Worm (Caenorhabditis elegans) whole organism, L2 larva: ENCODE data around the gene B0035.18.

ENCODE experiments used
- C34F6.9 ChIP-seq: fragments of 150-350 bp; optimal IDR thresholded peaks from 2 replicates; lab custom pipeline; 2014; ENCODE audit warnings: missing biosample characterization, missing genetic modification characterization
- F13H6.1 ChIP-seq: sonication (generic microtip); optimal IDR thresholded peaks from 2 replicates; lab custom pipeline; 2016; ENCODE audit warnings: missing genetic modification characterization, missing compliant biosample characterization
- R02D3.7 ChIP-seq: fragments of 150-350 bp; optimal IDR thresholded peaks from 2 replicates; lab custom pipeline; 2014; ENCODE audit warnings: missing biosample characterization, missing genetic modification characterization
- Y55F3AM.14 ChIP-seq: fragments of 200-800 bp; sonication (Bioruptor generic); optimal IDR thresholded peaks from 2 replicates; lab custom pipeline; 2018; ENCODE audit warnings: mild to moderate bottlenecking, missing genetic modification characterization, missing compliant biosample characterization
- ZK546.5 ChIP-seq: sonication (generic microtip); optimal IDR thresholded peaks from 2 replicates; lab custom pipeline; 2017; ENCODE audit warnings: missing biosample characterization, missing genetic modification characterization
- aly-2 ChIP-seq: fragments of 150-350 bp; optimal IDR thresholded peaks from 2 replicates; lab custom pipeline; 2014; ENCODE audit warnings: missing biosample characterization, missing genetic modification characterization
- blmp-1 ChIP-seq: sonication (generic microtip); optimal IDR thresholded peaks from 2 replicates; lab custom pipeline; 2017; ENCODE audit warnings: missing genetic modification characterization, mild to moderate bottlenecking, missing compliant biosample characterization, antibody characterized with exemption, moderate library complexity; ENCODE audit not compliant: insufficient read depth
- ceh-16 ChIP-seq: fragments of 150-350 bp; optimal IDR thresholded peaks from 2 replicates; lab custom pipeline; 2014; ENCODE audit warnings: missing biosample characterization, missing genetic modification characterization
- ceh-82 ChIP-seq: fragments of 150-350 bp; optimal IDR thresholded peaks from 2 replicates; lab custom pipeline; 2014; ENCODE audit warnings: missing biosample characterization, missing genetic modification characterization
- crh-2 ChIP-seq: sonication (generic microtip); optimal IDR thresholded peaks from 2 replicates; lab custom pipeline; 2017; ENCODE audit warnings: missing biosample characterization, missing genetic modification characterization
- egl-27 ChIP-seq: sonication (generic microtip); optimal IDR thresholded peaks from 3 replicates; lab custom pipeline; 2017; ENCODE audit warnings: missing biosample characterization, missing genetic modification reagents, missing genetic modification characterization
- gmeb-1 ChIP-seq: fragments of 150-350 bp; optimal IDR thresholded peaks from 2 replicates; lab custom pipeline; 2014; ENCODE audit warnings: missing biosample characterization, missing genetic modification characterization
- lin-11 ChIP-seq: fragments of 150-350 bp; sonication (generic microtip); optimal IDR thresholded peaks from 2 replicates; lab custom pipeline; 2014; ENCODE audit warnings: missing biosample characterization, missing genetic modification characterization, inconsistent platforms, mixed read lengths
- lin-13 ChIP-seq: fragments of 150-350 bp; optimal IDR thresholded peaks from 2 replicates; lab custom pipeline; 2014; ENCODE audit warnings: missing biosample characterization, missing genetic modification reagents, missing genetic modification characterization
- lin-39 ChIP-seq: fragments of 150-350 bp; optimal IDR thresholded peaks from 2 replicates; lab custom pipeline; 2014; ENCODE audit warnings: missing biosample characterization, missing genetic modification reagents, missing genetic modification characterization
- lsy-2 ChIP-seq, 2 experiments: fragments of 150-350 bp in 1 of 2; sonication (generic microtip) in 1 of 2; optimal IDR thresholded peaks; 2 replicates each; lab custom pipeline; 2014 to 2017; ENCODE audit warnings: missing biosample characterization in 2 of 2, missing genetic modification characterization in 2 of 2
- mab-5 ChIP-seq: fragments of 150-350 bp; optimal IDR thresholded peaks from 2 replicates; lab custom pipeline; 2014; ENCODE audit warnings: missing biosample characterization, missing genetic modification characterization
- nhr-10 ChIP-seq: sonication (generic microtip); optimal IDR thresholded peaks from 2 replicates; lab custom pipeline; 2017; ENCODE audit warnings: missing biosample characterization, missing genetic modification characterization
- nhr-12 ChIP-seq: fragments of 150-350 bp; optimal IDR thresholded peaks from 2 replicates; lab custom pipeline; 2014; ENCODE audit warnings: missing biosample characterization, missing genetic modification characterization
- nhr-21 ChIP-seq: fragments of 150-350 bp; optimal IDR thresholded peaks from 2 replicates; lab custom pipeline; 2014; ENCODE audit warnings: missing biosample characterization, missing genetic modification characterization
- nhr-23 ChIP-seq: fragments of 150-350 bp; optimal IDR thresholded peaks from 2 replicates; lab custom pipeline; 2014; ENCODE audit warnings: missing biosample characterization, missing genetic modification reagents, missing genetic modification characterization
- nhr-237 ChIP-seq: fragments of 150-350 bp; optimal IDR thresholded peaks from 2 replicates; lab custom pipeline; 2014; ENCODE audit warnings: missing biosample characterization, missing genetic modification characterization
- nhr-25 ChIP-seq: fragments of 150-350 bp; sonication (generic microtip); optimal IDR thresholded peaks from 3 replicates; lab custom pipeline; 2014; ENCODE audit warnings: missing biosample characterization, missing genetic modification characterization
- nhr-6 ChIP-seq: fragments of 150-350 bp; optimal IDR thresholded peaks from 2 replicates; lab custom pipeline; 2014; ENCODE audit warnings: missing biosample characterization, missing genetic modification characterization
- nhr-77 ChIP-seq: fragments of 150-350 bp; optimal IDR thresholded peaks from 2 replicates; lab custom pipeline; 2014; ENCODE audit warnings: missing biosample characterization, missing genetic modification characterization
- sem-4 ChIP-seq: fragments of 150-350 bp; optimal IDR thresholded peaks from 2 replicates; lab custom pipeline; 2014; ENCODE audit warnings: missing biosample characterization, missing genetic modification reagents, missing genetic modification characterization
- sma-3 ChIP-seq: sonication (generic microtip); optimal IDR thresholded peaks from 2 replicates; lab custom pipeline; 2016; ENCODE audit warnings: missing genetic modification reagents, missing genetic modification characterization, missing compliant biosample characterization
- sma-9 ChIP-seq, 2 experiments: fragments of 150-350 bp in 1 of 2; sonication (generic microtip) in 1 of 2; optimal IDR thresholded peaks; 2 replicates each; lab custom pipeline; 2014 to 2016; ENCODE audit warnings: missing genetic modification characterization in 2 of 2, mild to moderate bottlenecking in 1 of 2, missing biosample characterization in 1 of 2, missing compliant biosample characterization in 1 of 2, missing genetic modification reagents in 1 of 2, moderate library complexity in 1 of 2
- snpc-4 ChIP-seq: fragments of 150-350 bp; optimal IDR thresholded peaks from 2 replicates; lab custom pipeline; 2014; ENCODE audit warnings: missing biosample characterization, missing genetic modification characterization
- unc-39 ChIP-seq: fragments of 150-350 bp; optimal IDR thresholded peaks from 2 replicates; lab custom pipeline; 2014; ENCODE audit warnings: missing biosample characterization, missing genetic modification characterization
- unc-55 ChIP-seq: fragments of 150-350 bp; sonication (generic microtip); optimal IDR thresholded peaks from 3 replicates; lab custom pipeline; 2014; ENCODE audit warnings: missing biosample characterization, missing genetic modification reagents, missing genetic modification characterization
- zag-1 ChIP-seq: fragments of 150-350 bp; optimal IDR thresholded peaks from 2 replicates; lab custom pipeline; 2014; ENCODE audit warnings: missing biosample characterization, missing genetic modification characterization
- ztf-1 ChIP-seq: fragments of 200-800 bp; sonication (Bioruptor generic); conservative IDR thresholded peaks from 2 replicates; pipeline ENCODE4 v1.3.6; 2022; ENCODE audit warnings: missing genetic modification characterization, missing compliant biosample characterization
- ztf-11 ChIP-seq: sonication (generic microtip); optimal IDR thresholded peaks from 2 replicates; lab custom pipeline; 2017; ENCODE audit warnings: missing biosample characterization, missing genetic modification characterization

Gene B0035.18

DNA sequence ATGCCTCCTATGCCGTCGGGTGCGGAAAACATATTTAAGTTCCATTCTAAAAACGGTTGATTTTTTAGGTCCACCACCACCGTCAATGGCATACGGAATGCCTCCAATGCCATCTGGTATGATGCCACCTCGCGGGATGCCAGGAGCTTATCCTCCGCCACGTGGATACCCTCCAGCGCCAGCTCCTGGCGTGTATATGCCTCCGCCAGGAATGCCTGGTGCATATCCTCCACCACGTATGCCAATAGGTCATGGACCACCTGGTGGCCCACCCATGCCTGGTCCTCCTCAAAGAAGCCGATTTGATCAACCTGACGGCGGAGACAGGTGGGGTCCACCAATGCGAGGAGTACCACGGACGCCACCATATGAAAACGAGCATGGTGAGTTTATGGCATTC, 8.6 kb upstream of the B0035.18 start:
- TF ChIP-seq ztf-1 (GFP tag; lab: Robert Waterston, UW) (no peak), unc-39 (tag; lab: Kevin White, UChicago) (no peak), gmeb-1 (tag; lab: Kevin White, UChicago) (no peak), nhr-6 (tag; lab: Kevin White, UChicago) (no peak), blmp-1 (tag; lab: Kevin White, UChicago) (no peak), nhr-21 (tag; lab: Kevin White, UChicago) (no peak), Y55F3AM.14 (GFP tag; lab: Kevin White, UChicago) (no peak), ZK546.5 (no peak), nhr-10 (tag; lab: Kevin White, UChicago) (no peak), nhr-25 (tag; lab: Kevin White, UChicago) (no peak), egl-27 (tag; lab: Kevin White, UChicago) (no peak), sma-3 (GFP tag; lab: Kevin White, UChicago) (no peak), C34F6.9 (tag; lab: Kevin White, UChicago) (no peak), mab-5 (tag; lab: Kevin White, UChicago) (no peak), crh-2 (no peak), lin-39 (tag; lab: Kevin White, UChicago) (no peak), ceh-16 (no peak), lsy-2 (tag; optimal IDR thresholded peaks at IDR 0.05; lab: Kevin White, UChicago) (no peak)

ce11 chrIV:11313880-11314279, 6.2 kb upstream of the B0035.18 start, which contains the start of gene dnj-2:
Gene dnj-2, minus strand, starts transcription at chrIV:11313980.
- no peak for TF ChIP-seq ceh-82 (tag; lab: Kevin White, UChicago)
- TF ChIP-seq R02D3.7 (tag; lab: Kevin White, UChicago) = no peak
- TF ChIP-seq aly-2 (tag; lab: Kevin White, UChicago) = no peak
- TF ChIP-seq sma-9 (GFP tag; optimal IDR thresholded peaks at IDR 0.05; lab: Kevin White, UChicago) = no peak
- no peak for TF ChIP-seq sma-9 (tag; optimal IDR thresholded peaks at IDR 0.05; lab: Kevin White, UChicago)
- no peak for TF ChIP-seq nhr-12 (tag; lab: Kevin White, UChicago)
- TF ChIP-seq nhr-25 (tag; lab: Kevin White, UChicago) = no peak
- TF ChIP-seq zag-1 (tag; lab: Kevin White, UChicago) = no peak
- no peak for TF ChIP-seq nhr-237
- TF ChIP-seq sem-4 = no peak
- TF ChIP-seq ztf-11 (tag; lab: Kevin White, UChicago) = no peak
- no peak for TF ChIP-seq nhr-77 (tag; lab: Kevin White, UChicago)
- TF ChIP-seq F13H6.1 (tag; lab: Kevin White, UChicago) = no peak
- TF ChIP-seq lin-39 (tag; lab: Kevin White, UChicago) = no peak
- TF ChIP-seq sma-3 (GFP tag; lab: Kevin White, UChicago) = no peak
- no peak for TF ChIP-seq Y55F3AM.14 (GFP tag; lab: Kevin White, UChicago)
- TF ChIP-seq lin-11 (tag; lab: Kevin White, UChicago) = no peak
- TF ChIP-seq snpc-4 (tag; lab: Kevin White, UChicago) = no peak
- no peak for TF ChIP-seq C34F6.9 (tag; lab: Kevin White, UChicago)

ce11 chrIV:11314885-11315284, 5.2 kb upstream of the B0035.18 start, which contains the start of the genes B0035.3, B0035.22 and pfd-4:
Gene B0035.3, minus strand, starts transcription at chrIV:11314998.
Gene B0035.22, plus strand, starts transcription at chrIV:11315153.
Gene pfd-4, plus strand, starts transcription at chrIV:11315207.
- TF ChIP-seq C34F6.9 (tag; lab: Kevin White, UChicago) (peak; percentile 73), crh-2 (peak; percentile 72), lsy-2 (tag; optimal IDR thresholded peaks at IDR 0.05; lab: Kevin White, UChicago) (peak; percentile 1 to 79), lin-39 (tag; lab: Kevin White, UChicago) (no peak), lin-13 (GFP tag; lab: Kevin White, UChicago) (peak; percentile 36), gmeb-1 (tag; lab: Kevin White, UChicago) (peak; percentile 38), nhr-6 (tag; lab: Kevin White, UChicago) (no peak), sma-3 (GFP tag; lab: Kevin White, UChicago) (peak; percentile 53), sem-4 (peak; percentile 53), sma-9 (GFP tag; optimal IDR thresholded peaks at IDR 0.05; lab: Kevin White, UChicago) (peak; percentile 66), sma-9 (tag; optimal IDR thresholded peaks at IDR 0.05; lab: Kevin White, UChicago) (no peak), unc-55 (GFP tag; lab: Kevin White, UChicago) (peak; percentile 76), F13H6.1 (tag; lab: Kevin White, UChicago) (peak; percentile 50), blmp-1 (tag; lab: Kevin White, UChicago) (no peak)

DNA sequence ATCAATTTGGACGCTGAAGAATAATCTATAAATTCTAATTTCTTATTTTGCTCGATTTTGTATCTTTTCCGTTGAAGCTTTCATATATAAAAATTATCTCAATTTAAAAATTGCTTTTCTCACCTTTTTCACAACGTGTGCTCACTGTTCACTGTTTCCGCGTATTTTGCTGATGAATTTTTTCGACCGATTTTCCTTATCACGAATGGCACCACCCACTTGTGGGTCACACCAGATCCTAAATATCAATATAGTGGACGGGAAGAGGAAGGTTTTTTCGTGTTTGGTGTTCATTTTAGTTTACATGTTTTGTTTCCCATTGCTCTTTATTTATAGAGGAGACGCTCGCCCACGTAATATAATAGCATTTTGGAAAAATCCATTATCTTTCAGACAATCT, 4.4 kb upstream of the B0035.18 start:
- TF ChIP-seq nhr-23 (tag; lab: Kevin White, UChicago) = no peak
